Fruit fly (Drosophila melanogaster) S2 (cell line): Measurements from ENCODE around the gene Ste12DOR.

Experiments used
- CG8478 ChIP-seq: fragments of >200 bp; optimal IDR thresholded peaks from 2 replicates; lab custom pipeline; 2018
- CTCF ChIP-seq, 2 experiments: fragments of >200 bp; optimal IDR thresholded peaks; 2 replicates each; lab custom pipeline; 2018

DNA sequence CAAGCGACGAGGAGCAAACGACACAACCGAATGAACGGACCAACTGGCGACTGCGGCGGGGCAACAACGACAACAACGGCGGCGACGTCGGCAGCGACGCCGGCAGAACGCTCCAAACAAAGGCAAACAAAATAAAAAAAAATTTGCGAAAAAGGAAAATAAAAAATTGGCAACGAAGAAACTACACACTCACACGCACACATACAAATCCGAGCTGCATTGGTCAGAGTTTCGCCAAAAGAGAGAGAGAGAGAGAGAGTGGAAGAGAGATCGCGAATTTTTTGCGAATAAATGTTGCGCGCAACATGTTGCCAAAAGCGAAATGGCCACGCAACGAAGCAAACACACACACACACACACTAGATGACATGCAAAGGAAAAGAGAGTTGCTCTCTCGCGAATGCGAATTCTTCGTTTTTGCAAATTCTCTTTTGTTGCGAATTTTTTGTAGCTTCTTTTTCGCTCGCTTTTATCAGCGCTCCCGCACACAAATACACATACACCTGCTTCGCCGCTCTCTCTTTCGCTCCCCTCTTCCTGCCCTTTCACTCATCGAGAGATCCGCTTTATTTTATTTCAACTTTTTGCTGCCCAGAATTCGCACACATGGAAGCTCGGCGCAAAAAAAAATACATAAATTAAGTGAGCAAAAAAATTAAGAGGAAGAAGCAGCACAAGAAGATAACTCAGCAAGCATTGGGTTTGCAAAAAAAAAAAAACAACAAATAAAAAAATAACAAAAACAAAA is 9.4 kb upstream of the Ste12DOR start, which contains the start of gene mamo:
- TF ChIP-seq CG8478 (no peak), CTCF (optimal IDR thresholded peaks at IDR 0.05; lab: Kevin White, UChicago) (no peak)
